Worm (Caenorhabditis elegans) whole organism, midembryonic: ENCODE data around the gene mtcu-2.

ENCODE experiments used
- T22C8.4 ChIP-seq: fragments of 200-800 bp; sonication (Bioruptor generic); IDR thresholded peaks from 2 replicates; pipeline ENCODE4 v1.3.6; 2022; ENCODE audit warnings: missing genetic modification characterization, missing compliant biosample characterization
- cog-1 ChIP-seq: sonication (generic microtip); optimal IDR thresholded peaks from 2 replicates; lab custom pipeline; 2016; ENCODE audit warnings: missing genetic modification characterization, missing compliant biosample characterization
- flt-1 ChIP-seq: fragments of 200-800 bp; sonication (Bioruptor generic); IDR thresholded peaks from 2 replicates; pipeline ENCODE4 v1.3.6; 2022; ENCODE audit warnings: missing genetic modification characterization, missing compliant biosample characterization
- klf-2 ChIP-seq: fragments of 200-800 bp; sonication (Bioruptor generic); conservative IDR thresholded peaks from 2 replicates; pipeline ENCODE4 v1.3.6; 2022; ENCODE audit warnings: missing genetic modification reagents, missing genetic modification characterization, missing compliant biosample characterization
- med-1 ChIP-seq: sonication (generic microtip); optimal IDR thresholded peaks from 2 replicates; lab custom pipeline; 2017; ENCODE audit warnings: missing genetic modification characterization, mild to moderate bottlenecking, missing compliant biosample characterization, antibody characterized with exemption, missing genetic modification reagents; ENCODE audit not compliant: insufficient read depth
- ref-1 ChIP-seq: fragments of 200-800 bp; sonication (Bioruptor generic); conservative IDR thresholded peaks from 2 replicates; pipeline ENCODE4 v1.3.6; 2022; ENCODE audit warnings: missing genetic modification reagents, missing genetic modification characterization, missing compliant biosample characterization
- tab-1 ChIP-seq: fragments of 200-800 bp; sonication (Bioruptor generic); IDR thresholded peaks from 2 replicates; pipeline ENCODE4 v1.3.6; 2022; ENCODE audit warnings: missing genetic modification characterization, missing compliant biosample characterization
- ztf-23 ChIP-seq: fragments of 200-800 bp; sonication (Bioruptor generic); IDR thresholded peaks from 2 replicates; pipeline ENCODE4 v1.3.6; 2022; ENCODE audit warnings: missing genetic modification reagents, missing genetic modification characterization, missing compliant biosample characterization
- ztf-29 ChIP-seq: fragments of 200-800 bp; sonication (Bioruptor generic); IDR thresholded peaks from 2 replicates; pipeline ENCODE4 v1.3.6; 2022; ENCODE audit warnings: missing genetic modification reagents, missing genetic modification characterization, missing compliant biosample characterization

DNA sequence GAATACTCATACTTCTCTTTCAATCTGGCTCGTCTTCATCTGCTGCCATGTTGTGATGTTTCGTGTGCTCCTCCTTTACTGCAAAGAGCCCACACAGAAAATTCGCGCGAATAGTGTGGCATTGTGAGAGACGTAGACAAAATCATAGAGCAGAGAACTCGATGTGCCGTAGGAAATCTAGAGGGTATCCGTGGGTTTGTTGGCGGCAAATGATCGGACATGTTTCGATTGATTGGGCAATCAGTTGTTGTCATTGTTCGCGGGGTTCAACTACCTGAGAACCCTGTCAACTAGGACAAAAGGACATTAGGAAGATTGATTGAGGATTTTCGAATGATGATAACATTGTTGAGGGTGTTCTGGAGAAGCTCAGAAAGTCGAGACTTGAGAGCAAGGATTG, 8.0 kb downstream of the mtcu-2 start:
- TF ChIP-seq tab-1 (no peak), flt-1 (GFP tag; lab: Robert Waterston, UW) (no peak), ref-1 (GFP tag; lab: Robert Waterston, UW) (no peak), klf-2 (no peak), med-1 (GFP tag; lab: Kevin White, UChicago) (no peak), ztf-29 (no peak), ztf-23 (no peak), T22C8.4 (GFP tag; lab: Robert Waterston, UW) (no peak), cog-1 (tag; lab: Kevin White, UChicago) (no peak)
